Comparison of ENCODE assay signal across 1 fruit fly cellular context in the genomic region with DNA sequence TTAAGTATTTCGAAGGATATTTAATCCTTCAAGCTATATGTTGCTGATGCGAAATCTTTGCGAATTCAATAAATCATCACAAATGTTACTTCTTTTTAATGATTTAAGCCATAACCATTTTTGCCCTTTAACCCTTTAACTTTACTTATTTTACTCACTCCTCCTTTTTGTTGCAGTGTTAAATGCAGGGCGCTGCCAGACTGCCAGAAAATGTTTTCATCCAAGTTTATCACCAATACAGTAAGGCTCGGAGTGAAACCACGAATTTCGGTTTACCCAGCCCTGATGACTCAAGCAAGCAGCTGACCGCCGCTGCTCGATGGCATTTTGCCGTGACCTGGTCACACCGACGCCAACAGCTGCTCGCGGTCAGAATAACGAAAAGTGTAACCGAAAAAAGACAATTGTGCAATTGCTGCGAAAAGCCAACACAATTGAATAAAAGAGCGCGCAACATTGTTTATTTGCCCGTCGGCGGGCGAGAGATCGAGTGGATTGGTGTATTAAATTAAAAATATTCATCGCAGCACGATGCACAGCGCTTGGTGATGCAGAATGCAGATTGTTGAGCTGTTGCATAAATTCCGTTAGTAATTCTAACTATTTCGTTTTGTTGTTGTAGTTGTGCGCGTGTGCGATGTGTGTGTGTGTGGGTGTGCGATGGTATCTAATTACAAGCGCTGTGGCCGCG.
TF ChIP-seq lines count a peak whose summit lies in the region.

A gene (plus strand): TSS at position 329 of the 691 bp plus-strand sequence.

TF ChIP-seq in whole organism, embryonic, 481 proteins besides CTCF, POLR2A, EP300 and RAD21 (continued from another document and continues in another):
- TF ChIP-seq sr (GFP tag; IDR thresholded peaks at IDR 0.05; lab: Robert Waterston, UW) = peak; percentile 30; the same call in 1 of the 3 replicates
- TF ChIP-seq mld (GFP tag; IDR thresholded peaks at IDR 0.05; lab: Robert Waterston, UW; ENCODE audit: partially characterized antibody) = 0 out of 3 replicates have a peak, but pooled peaks have one; percentile 33
- peak; percentile 61; the same call in 1 of the 3 replicates for TF ChIP-seq so (GFP tag; IDR thresholded peaks at IDR 0.05; lab: Robert Waterston, UW)
- TF ChIP-seq nau (GFP tag; optimal IDR thresholded peaks at IDR 0.05; lab: Kevin White, UChicago) = peak; percentile 20
- peak; percentile 64 for TF ChIP-seq Atf-2 (GFP tag; optimal IDR thresholded peaks at IDR 0.05; lab: Kevin White, UChicago)
- TF ChIP-seq Bteb2 (GFP tag; optimal IDR thresholded peaks at IDR 0.05; lab: Kevin White, UChicago) = peak; percentile 84
- TF ChIP-seq CG15073 (GFP tag; optimal IDR thresholded peaks at IDR 0.05; lab: Kevin White, UChicago) = peak; percentile 58
- TF ChIP-seq knrl (GFP tag; IDR thresholded peaks at IDR 0.05; lab: Robert Waterston, UW; ENCODE audit: partially characterized antibody) = peak; percentile 63; the same call in 2 of the 3 replicates
- TF ChIP-seq eyg (GFP tag; optimal IDR thresholded peaks at IDR 0.05; lab: Kevin White, UChicago) = peak; percentile 74
- TF ChIP-seq CG12769 (tag; optimal IDR thresholded peaks at IDR 0.05; lab: Kevin White, UChicago) = peak; percentile 90
- no peak; the same call in 1 of the 2 replicates for TF ChIP-seq Ravus (GFP tag; IDR thresholded peaks at IDR 0.05; lab: Robert Waterston, UW)
- TF ChIP-seq Spps (tag; optimal IDR thresholded peaks at IDR 0.05; lab: Kevin White, UChicago) = peak; percentile 28
- peak; percentile 7 for TF ChIP-seq cato (GFP tag; optimal IDR thresholded peaks at IDR 0.05; lab: Kevin White, UChicago; ENCODE audit: borderline replicate concordance)
- peak; percentile 80 for TF ChIP-seq CG12071 (GFP tag; optimal IDR thresholded peaks at IDR 0.05; lab: Kevin White, UChicago)
- TF ChIP-seq cad (GFP tag; optimal IDR thresholded peaks at IDR 0.05; lab: Kevin White, UChicago) = no peak
- TF ChIP-seq Oli (tag; optimal IDR thresholded peaks at IDR 0.05; lab: Kevin White, UChicago) = peak; percentile 66
- peak; percentile 48; the same call in 1 of the 2 replicates for TF ChIP-seq CG9215 (GFP tag; IDR thresholded peaks at IDR 0.05; lab: Robert Waterston, UW)
- peak; percentile 67; the same call in 2 of the 3 replicates for TF ChIP-seq Opbp (GFP tag; IDR thresholded peaks at IDR 0.05; lab: Robert Waterston, UW; ENCODE audit: partially characterized antibody)
- TF ChIP-seq CG8290 (GFP tag; optimal IDR thresholded peaks at IDR 0.05; lab: Kevin White, UChicago) = peak; percentile 82
- peak in 1 of 2 experiments; percentile 98 for TF ChIP-seq CG8290 (tag; optimal IDR thresholded peaks at IDR 0.05; lab: Kevin White, UChicago)
- TF ChIP-seq ato (GFP tag; IDR thresholded peaks at IDR 0.05; lab: Robert Waterston, UW; ENCODE audit: partially characterized antibody) = peak; percentile 44; the same call in 1 of the 2 replicates
- peak; percentile 75 for TF ChIP-seq CG7372 (GFP tag; IDR thresholded peaks at IDR 0.05; lab: Robert Waterston, UW)
- TF ChIP-seq Fer3 (tag; optimal IDR thresholded peaks at IDR 0.05; lab: Kevin White, UChicago) = peak; percentile 60
- peak; percentile 88 for TF ChIP-seq Xbp1 (GFP tag; optimal IDR thresholded peaks at IDR 0.05; lab: Kevin White, UChicago)
- peak; percentile 80 for TF ChIP-seq cas (GFP tag; IDR thresholded peaks at IDR 0.05; lab: Robert Waterston, UW)
- peak; percentile 77 for TF ChIP-seq NK7.1 (GFP tag; optimal IDR thresholded peaks at IDR 0.05; lab: Kevin White, UChicago)
- no peak for TF ChIP-seq TFAM (GFP tag; optimal IDR thresholded peaks at IDR 0.05; lab: Kevin White, UChicago)
- TF ChIP-seq CG32772 (GFP tag; IDR thresholded peaks at IDR 0.05; lab: Robert Waterston, UW) = peak; percentile 46; the same call in 1 of the 2 replicates
- peak; percentile 64 for TF ChIP-seq CG34224 (GFP tag; IDR thresholded peaks at IDR 0.05; lab: Robert Waterston, UW; ENCODE audit: partially characterized antibody)
- peak; percentile 74 for TF ChIP-seq bab2 (GFP tag; optimal IDR thresholded peaks at IDR 0.05; lab: Kevin White, UChicago)
- peak; percentile 81 to 87 for TF ChIP-seq Hr51 (GFP tag; optimal IDR thresholded peaks at IDR 0.05; lab: Kevin White, UChicago)
- no peak for TF ChIP-seq hth (optimal IDR thresholded peaks at IDR 0.05; lab: Kevin White, UChicago)
- TF ChIP-seq tll (GFP tag; optimal IDR thresholded peaks at IDR 0.05; lab: Kevin White, UChicago) = peak in 1 of 2 experiments; percentile 72
- peak; percentile 51 for TF ChIP-seq CG31388 (GFP tag; optimal IDR thresholded peaks at IDR 0.05; lab: Kevin White, UChicago)
- 0 out of 3 replicates have a peak, but pooled peaks have one; percentile 36 for TF ChIP-seq CG2889 (GFP tag; IDR thresholded peaks at IDR 0.05; lab: Robert Waterston, UW)
- peak; percentile 77 for TF ChIP-seq ind (GFP tag; optimal IDR thresholded peaks at IDR 0.05; lab: Kevin White, UChicago)
- peak; percentile 88 for TF ChIP-seq lab (GFP tag; optimal IDR thresholded peaks at IDR 0.05; lab: Kevin White, UChicago)
- TF ChIP-seq Max (GFP tag; optimal IDR thresholded peaks at IDR 0.05; lab: Kevin White, UChicago) = peak; percentile 83
- TF ChIP-seq CG30403 (GFP tag; optimal IDR thresholded peaks at IDR 0.05; lab: Kevin White, UChicago) = peak; percentile 86
- TF ChIP-seq MESR4 (GFP tag; optimal IDR thresholded peaks at IDR 0.05; lab: Kevin White, UChicago) = peak; percentile 70
- peak; percentile 58 for TF ChIP-seq YL-1 (GFP tag; optimal IDR thresholded peaks at IDR 0.05; lab: Kevin White, UChicago)
- TF ChIP-seq CG12942 (GFP tag; optimal IDR thresholded peaks at IDR 0.05; lab: Kevin White, UChicago) = peak; percentile 81
- peak; percentile 65; the same call in 1 of the 2 replicates for TF ChIP-seq tna (GFP tag; IDR thresholded peaks at IDR 0.05; lab: Robert Waterston, UW; ENCODE audit: partially characterized antibody)
- TF ChIP-seq ro (GFP tag; IDR thresholded peaks at IDR 0.05; lab: Robert Waterston, UW) = no peak
- peak; percentile 73 for TF ChIP-seq CG17359 (tag; optimal IDR thresholded peaks at IDR 0.05; lab: Kevin White, UChicago)
- no peak for TF ChIP-seq Lim3 (GFP tag; IDR thresholded peaks at IDR 0.05; lab: Robert Waterston, UW)
- TF ChIP-seq Taf1 (GFP tag; IDR thresholded peaks at IDR 0.05; lab: Robert Waterston, UW) = 0 out of 2 replicates have a peak, but pooled peaks have one; percentile 26
- peak; percentile 91 for TF ChIP-seq CG15479 (GFP tag; optimal IDR thresholded peaks at IDR 0.05; lab: Kevin White, UChicago)
- peak; percentile 73 for TF ChIP-seq sna (GFP tag; IDR thresholded peaks at IDR 0.05; lab: Robert Waterston, UW; ENCODE audit: partially characterized antibody)
- peak; percentile 61 for TF ChIP-seq CG12299 (tag; optimal IDR thresholded peaks at IDR 0.05; lab: Kevin White, UChicago)
- peak; percentile 15 for TF ChIP-seq salm (tag; optimal IDR thresholded peaks at IDR 0.05; lab: Kevin White, UChicago)
- no peak for TF ChIP-seq Hr39 (optimal IDR thresholded peaks at IDR 0.05; lab: Kevin White, UChicago)
- TF ChIP-seq C15 (GFP tag; IDR thresholded peaks at IDR 0.05; lab: Robert Waterston, UW) = peak; percentile 71; the same call in 2 of the 3 replicates
- peak; percentile 52 for TF ChIP-seq BEAF-32 (GFP tag; optimal IDR thresholded peaks at IDR 0.05; lab: Kevin White, UChicago)
- TF ChIP-seq CG17612 (GFP tag; IDR thresholded peaks at IDR 0.05; lab: Robert Waterston, UW) = peak; percentile 71; the same call in 1 of the 2 replicates
- peak; percentile 40 for TF ChIP-seq Sry-β (GFP tag; optimal IDR thresholded peaks at IDR 0.05; lab: Kevin White, UChicago)
- peak; percentile 89 for TF ChIP-seq Myb (GFP tag; optimal IDR thresholded peaks at IDR 0.05; lab: Kevin White, UChicago)
- peak; percentile 41; the same call in 1 of the 2 replicates for TF ChIP-seq CG14667 (GFP tag; IDR thresholded peaks at IDR 0.05; lab: Robert Waterston, UW)
- peak; percentile 61 for TF ChIP-seq CG15269 (tag; optimal IDR thresholded peaks at IDR 0.05; lab: Kevin White, UChicago)
- TF ChIP-seq CG14441 (GFP tag; IDR thresholded peaks at IDR 0.05; lab: Robert Waterston, UW) = peak; percentile 79
- peak; percentile 40; the same call in 1 of the 2 replicates for TF ChIP-seq bowl (GFP tag; IDR thresholded peaks at IDR 0.05; lab: Robert Waterston, UW)
- peak; percentile 88 for TF ChIP-seq CG16779 (GFP tag; IDR thresholded peaks at IDR 0.05; lab: Robert Waterston, UW)
- peak; percentile 67 for TF ChIP-seq Asciz (GFP tag; optimal IDR thresholded peaks at IDR 0.05; lab: Kevin White, UChicago)
- peak; percentile 56 for TF ChIP-seq Rx (GFP tag; IDR thresholded peaks at IDR 0.05; lab: Robert Waterston, UW)
- TF ChIP-seq CG1792 (GFP tag; optimal IDR thresholded peaks at IDR 0.05; lab: Kevin White, UChicago) = peak; percentile 73
- TF ChIP-seq CG16815 (GFP tag; optimal IDR thresholded peaks at IDR 0.05; lab: Kevin White, UChicago) = peak; percentile 43
- peak; percentile 72 for TF ChIP-seq CG15601 (tag; optimal IDR thresholded peaks at IDR 0.05; lab: Kevin White, UChicago)
- peak; percentile 97 for TF ChIP-seq Atf3 (GFP tag; optimal IDR thresholded peaks at IDR 0.05; lab: Kevin White, UChicago)
- TF ChIP-seq Abd-B (GFP tag; optimal IDR thresholded peaks at IDR 0.05; lab: Kevin White, UChicago) = no peak
- TF ChIP-seq CG10274 (GFP tag; optimal IDR thresholded peaks at IDR 0.05; lab: Kevin White, UChicago) = no peak
- TF ChIP-seq Blimp-1 (GFP tag; optimal IDR thresholded peaks at IDR 0.05; lab: Kevin White, UChicago) = peak; percentile 71
- peak; percentile 46 for TF ChIP-seq jing (GFP tag; optimal IDR thresholded peaks at IDR 0.05; lab: Kevin White, UChicago)
- TF ChIP-seq aop (GFP tag; IDR thresholded peaks at IDR 0.05; lab: Robert Waterston, UW) = peak; percentile 37; the same call in 1 of the 2 replicates
- peak; percentile 60 for TF ChIP-seq ash1 (GFP tag; optimal IDR thresholded peaks at IDR 0.05; lab: Kevin White, UChicago)
- peak; percentile 74 to 93 for TF ChIP-seq Pdp1 (GFP tag; optimal IDR thresholded peaks at IDR 0.05; lab: Kevin White, UChicago)
- TF ChIP-seq Hand (GFP tag; optimal IDR thresholded peaks at IDR 0.05; lab: Kevin White, UChicago) = peak; percentile 64
- peak; percentile 74 for TF ChIP-seq Chrac-16 (GFP tag; optimal IDR thresholded peaks at IDR 0.05; lab: Kevin White, UChicago)
- TF ChIP-seq Poxn (GFP tag; IDR thresholded peaks at IDR 0.05; lab: Robert Waterston, UW) = no peak
- peak; percentile 79 for TF ChIP-seq tin (GFP tag; optimal IDR thresholded peaks at IDR 0.05; lab: Kevin White, UChicago)
- no peak for TF ChIP-seq prd (optimal IDR thresholded peaks at IDR 0.05; lab: Kevin White, UChicago)
- TF ChIP-seq prd (GFP tag; IDR thresholded peaks at IDR 0.05; lab: Robert Waterston, UW) = peak; percentile 73
- TF ChIP-seq Scr (GFP tag; IDR thresholded peaks at IDR 0.05; lab: Robert Waterston, UW; ENCODE audit: partially characterized antibody) = peak; percentile 24
- no peak; the same call in 2 of the 3 replicates for TF ChIP-seq CG7963 (GFP tag; IDR thresholded peaks at IDR 0.05; lab: Robert Waterston, UW; ENCODE audit: partially characterized antibody)
- TF ChIP-seq Hr3 (GFP tag; optimal IDR thresholded peaks at IDR 0.05; lab: Kevin White, UChicago) = peak; percentile 44
- no peak for TF ChIP-seq CG4328 (GFP tag; optimal IDR thresholded peaks at IDR 0.05; lab: Kevin White, UChicago)
- peak; percentile 59 for TF ChIP-seq CG8924 (tag; optimal IDR thresholded peaks at IDR 0.05; lab: Kevin White, UChicago)
- peak; percentile 34; the same call in 1 of the 3 replicates for TF ChIP-seq CG16813 (GFP tag; IDR thresholded peaks at IDR 0.05; lab: Robert Waterston, UW; ENCODE audit: partially characterized antibody)
- TF ChIP-seq slou (GFP tag; optimal IDR thresholded peaks at IDR 0.05; lab: Kevin White, UChicago) = peak; percentile 49
- TF ChIP-seq CG15696 (tag; optimal IDR thresholded peaks at IDR 0.05; lab: Kevin White, UChicago) = peak; percentile 49
- TF ChIP-seq CG13424 (tag; optimal IDR thresholded peaks at IDR 0.05; lab: Kevin White, UChicago) = peak; percentile 66
- TF ChIP-seq esg (GFP tag; conservative IDR thresholded peaks at IDR 0.05; lab: Robert Waterston, UW) = peak; percentile 35; the same call in 1 of the 2 replicates
- peak; percentile 82 for TF ChIP-seq Atf6 (GFP tag; IDR thresholded peaks at IDR 0.05; lab: Robert Waterston, UW)
- peak; percentile 83 for TF ChIP-seq sd (tag; optimal IDR thresholded peaks at IDR 0.05; lab: Kevin White, UChicago)
- TF ChIP-seq D19B (GFP tag; optimal IDR thresholded peaks at IDR 0.05; lab: Kevin White, UChicago) = peak; percentile 49
- TF ChIP-seq Aef1 (GFP tag; IDR thresholded peaks at IDR 0.05; lab: Robert Waterston, UW) = peak; percentile 59
- TF ChIP-seq dmrt99B (tag; optimal IDR thresholded peaks at IDR 0.05; lab: Kevin White, UChicago) = peak; percentile 72
- peak; percentile 58 for TF ChIP-seq B-H2 (GFP tag; optimal IDR thresholded peaks at IDR 0.05; lab: Kevin White, UChicago)
- TF ChIP-seq ac (GFP tag; optimal IDR thresholded peaks at IDR 0.05; lab: Kevin White, UChicago) = no peak
- peak; percentile 76 for TF ChIP-seq CG8089 (GFP tag; optimal IDR thresholded peaks at IDR 0.05; lab: Kevin White, UChicago)
- no peak for TF ChIP-seq GATAe (GFP tag; conservative IDR thresholded peaks at IDR 0.05; lab: Robert Waterston, UW)
- TF ChIP-seq NfI (GFP tag; optimal IDR thresholded peaks at IDR 0.05; lab: Kevin White, UChicago) = peak; percentile 70
- peak; percentile 90 for TF ChIP-seq gfzf (GFP tag; optimal IDR thresholded peaks at IDR 0.05; lab: Kevin White, UChicago)
- TF ChIP-seq D (optimal IDR thresholded peaks at IDR 0.05; lab: Kevin White, UChicago) = no peak
- TF ChIP-seq D (GFP tag; optimal IDR thresholded peaks at IDR 0.05; lab: Kevin White, UChicago) = no peak
- TF ChIP-seq CG8765 (GFP tag; IDR thresholded peaks at IDR 0.05; lab: Robert Waterston, UW) = peak; percentile 66
- peak; percentile 18 for TF ChIP-seq CG17802 (tag; optimal IDR thresholded peaks at IDR 0.05; lab: Kevin White, UChicago)
- TF ChIP-seq Tbp (GFP tag; optimal IDR thresholded peaks at IDR 0.05; lab: Kevin White, UChicago) = no peak
- TF ChIP-seq vvl (GFP tag; IDR thresholded peaks at IDR 0.05; lab: Robert Waterston, UW) = peak; percentile 89
- TF ChIP-seq CG13624 (GFP tag; optimal IDR thresholded peaks at IDR 0.05; lab: Kevin White, UChicago) = peak; percentile 92
- peak; percentile 41 for TF ChIP-seq Deaf1 (tag; optimal IDR thresholded peaks at IDR 0.05; lab: Kevin White, UChicago)
- TF ChIP-seq Med (GFP tag; lab: Kevin White, UChicago) = peak; percentile 98
- peak; percentile 97 for TF ChIP-seq HmgD (GFP tag; optimal IDR thresholded peaks at IDR 0.05; lab: Kevin White, UChicago)
- peak; percentile 23 for TF ChIP-seq pfk (GFP tag; optimal IDR thresholded peaks at IDR 0.05; lab: Kevin White, UChicago)
- peak; percentile 48 for TF ChIP-seq twi (tag; optimal IDR thresholded peaks at IDR 0.05; lab: Kevin White, UChicago)
- peak; percentile 80 for TF ChIP-seq sisA (GFP tag; IDR thresholded peaks at IDR 0.05; lab: Robert Waterston, UW)
- TF ChIP-seq CG3726 (GFP tag; IDR thresholded peaks at IDR 0.05; lab: Robert Waterston, UW) = 0 out of 3 replicates have a peak, but pooled peaks have one; percentile 17
